Worm (Caenorhabditis elegans) whole organism, L1 larva: ENCODE results near the gene col-41.

Experiments
- C04F5.9 ChIP-seq: sonication (generic microtip); optimal IDR thresholded peaks from 2 replicates; lab custom pipeline; 2016; ENCODE audit warnings: missing genetic modification characterization, missing compliant biosample characterization
- C16A3.4 ChIP-seq: fragments of 150-350 bp; optimal IDR thresholded peaks from 2 replicates; lab custom pipeline; 2014; ENCODE audit warnings: missing biosample characterization, missing genetic modification characterization
- Y116A8C.19 ChIP-seq: sonication (generic microtip); optimal IDR thresholded peaks from 2 replicates; lab custom pipeline; 2016; ENCODE audit warnings: missing compliant biosample characterization, missing genetic modification characterization, borderline replicate concordance
- alr-1 ChIP-seq: fragments of 200-800 bp; sonication (Bioruptor generic); optimal IDR thresholded peaks from 2 replicates; lab custom pipeline; 2018; ENCODE audit warnings: borderline replicate concordance, mild to moderate bottlenecking, missing genetic modification characterization, missing compliant biosample characterization
- ama-1 ChIP-seq: fragments of 150-350 bp; optimal IDR thresholded peaks from 2 replicates; lab custom pipeline; 2014
- blmp-1 ChIP-seq: fragments of 150-350 bp; optimal IDR thresholded peaks from 2 replicates; lab custom pipeline; 2014; ENCODE audit warnings: missing biosample characterization, missing genetic modification characterization
- ceh-8 ChIP-seq: fragments of 200-800 bp; sonication (Bioruptor generic); optimal IDR thresholded peaks from 2 replicates; lab custom pipeline; 2018; ENCODE audit warnings: mild to moderate bottlenecking, missing genetic modification characterization, moderate library complexity, missing compliant biosample characterization
- ceh-82 ChIP-seq, 3 experiments: fragments of 150-350 bp in 1 of 3; sonication (generic microtip) in 2 of 3; optimal IDR thresholded peaks; 2 replicates each; lab custom pipeline; 2014 to 2017; ENCODE audit warnings: missing biosample characterization in 3 of 3, missing genetic modification characterization in 3 of 3
- ceh-90 ChIP-seq: sonication (generic microtip); optimal IDR thresholded peaks from 2 replicates; lab custom pipeline; 2016; ENCODE audit warnings: missing genetic modification characterization, missing compliant biosample characterization
- dpl-1 ChIP-seq, 3 experiments: fragments of 150-350 bp in 2 of 3; sonication (generic microtip) in 1 of 3; optimal IDR thresholded peaks; 2 replicates each; lab custom pipeline; 2014 to 2017; ENCODE audit warnings: missing biosample characterization in 3 of 3, missing genetic modification characterization in 3 of 3, missing genetic modification reagents in 3 of 3
- efl-1 ChIP-seq, 4 experiments: fragments of 150-350 bp; optimal IDR thresholded peaks in 3 of 4; peaks in 1 of 4; 1 replicate in 1 of 4; 2 replicates in 3 of 4; lab custom pipeline; 2014; ENCODE audit warnings: missing biosample characterization in 2 of 4, missing genetic modification characterization in 2 of 4, missing genetic modification reagents in 2 of 4
- egl-13 ChIP-seq: sonication (generic microtip); optimal IDR thresholded peaks from 2 replicates; lab custom pipeline; 2016; ENCODE audit warnings: missing genotype, missing genetic modification reagents, missing genetic modification characterization, missing compliant biosample characterization
- egl-27 ChIP-seq, 2 experiments: fragments of 150-350 bp in 1 of 2; sonication (generic microtip); optimal IDR thresholded peaks; 3 replicates each; lab custom pipeline; 2017 to 2018; ENCODE audit warnings: missing biosample characterization in 2 of 2, missing genetic modification characterization in 2 of 2, missing genetic modification reagents in 2 of 2
- elt-2 ChIP-seq: sonication (generic microtip); optimal IDR thresholded peaks from 2 replicates; lab custom pipeline; 2016; ENCODE audit warnings: missing genetic modification characterization, mild to moderate bottlenecking, inconsistent platforms, missing compliant biosample characterization, missing genetic modification reagents
- elt-3 ChIP-seq, 6 experiments: fragments of 150-350 bp in 1 of 6; sonication (generic microtip); optimal IDR thresholded peaks; 2 replicates each; lab custom pipeline; 2017 to 2018; ENCODE audit warnings: missing biosample characterization in 6 of 6, missing genetic modification characterization in 6 of 6, inconsistent platforms in 1 of 6
- fkh-8 ChIP-seq: sonication (generic microtip); optimal IDR thresholded peaks from 2 replicates; lab custom pipeline; 2016; ENCODE audit warnings: mild to moderate bottlenecking, missing genetic modification characterization, missing compliant biosample characterization
- fos-1 ChIP-seq: fragments of 150-350 bp; optimal IDR thresholded peaks from 2 replicates; lab custom pipeline; 2014; ENCODE audit warnings: missing biosample characterization, missing genetic modification characterization
- grh-1 ChIP-seq: fragments of 200-800 bp; sonication (Bioruptor generic); IDR thresholded peaks from 2 replicates; pipeline ENCODE4 v1.3.6; 2022; ENCODE audit warnings: missing genetic modification reagents, missing genetic modification characterization, missing compliant biosample characterization
- hlh-17 ChIP-seq: fragments of 200-800 bp; sonication (Bioruptor generic); optimal IDR thresholded peaks from 2 replicates; lab custom pipeline; 2018; ENCODE audit warnings: missing genetic modification characterization, mild to moderate bottlenecking, missing compliant biosample characterization, moderate library complexity, borderline replicate concordance
- hlh-4 ChIP-seq: sonication (generic microtip); optimal IDR thresholded peaks from 2 replicates; lab custom pipeline; 2016; ENCODE audit warnings: mild to moderate bottlenecking, missing genetic modification characterization, missing compliant biosample characterization
- hpl-2 ChIP-seq: fragments of 150-350 bp; optimal IDR thresholded peaks from 2 replicates; lab custom pipeline; 2014; ENCODE audit warnings: missing biosample characterization, missing genetic modification reagents, missing genetic modification characterization
- isw-1 ChIP-seq: fragments of 200-800 bp; sonication (Bioruptor generic); IDR thresholded peaks from 2 replicates; pipeline ENCODE4 v1.3.6; 2022; ENCODE audit warnings: missing genetic modification characterization, missing compliant biosample characterization
- jun-1 ChIP-seq: fragments of 150-350 bp; optimal IDR thresholded peaks from 2 replicates; lab custom pipeline; 2014; ENCODE audit warnings: missing biosample characterization, missing genetic modification reagents, missing genetic modification characterization
- lin-14 ChIP-seq: fragments of 200-800 bp; sonication (Bioruptor generic); optimal IDR thresholded peaks from 2 replicates; lab custom pipeline; 2018; ENCODE audit warnings: mild to moderate bottlenecking, missing genetic modification characterization, moderate library complexity, missing compliant biosample characterization
- lin-15B ChIP-seq: fragments of 150-350 bp; sonication (generic microtip); optimal IDR thresholded peaks from 3 replicates; lab custom pipeline; 2014; ENCODE audit warnings: missing biosample characterization, missing genetic modification characterization
- lin-39 ChIP-seq: fragments of 150-350 bp; optimal IDR thresholded peaks from 2 replicates; lab custom pipeline; 2014; ENCODE audit warnings: missing biosample characterization, missing genetic modification reagents, missing genetic modification characterization
- lir-3 ChIP-seq: sonication (generic microtip); optimal IDR thresholded peaks from 2 replicates; lab custom pipeline; 2016; ENCODE audit warnings: mild to moderate bottlenecking, missing genetic modification characterization, moderate library complexity, missing compliant biosample characterization; ENCODE audit not compliant: poor library complexity
- lsy-2 ChIP-seq, 2 experiments: fragments of 150-350 bp; optimal IDR thresholded peaks; 2 replicates each; lab custom pipeline; 2014; ENCODE audit warnings: missing biosample characterization in 2 of 2, missing genetic modification characterization in 2 of 2
- mdl-1 ChIP-seq, 2 experiments: fragments of 150-350 bp; optimal IDR thresholded peaks; 2 replicates each; lab custom pipeline; 2014 to 2017; ENCODE audit warnings: missing biosample characterization in 2 of 2, missing genetic modification characterization in 2 of 2, inconsistent platforms in 1 of 2
- mef-2 ChIP-seq: fragments of 150-350 bp; optimal IDR thresholded peaks from 2 replicates; lab custom pipeline; 2014; ENCODE audit warnings: missing biosample characterization, missing genetic modification characterization
- mep-1 ChIP-seq: fragments of 150-350 bp; optimal IDR thresholded peaks from 2 replicates; lab custom pipeline; 2014; ENCODE audit warnings: missing biosample characterization, missing genetic modification characterization
- nhr-11 ChIP-seq: fragments of 150-350 bp; optimal IDR thresholded peaks from 2 replicates; lab custom pipeline; 2014; ENCODE audit warnings: missing biosample characterization, missing genetic modification characterization
- nhr-12 ChIP-seq: sonication (generic microtip); optimal IDR thresholded peaks from 2 replicates; lab custom pipeline; 2017; ENCODE audit warnings: missing biosample characterization, missing genetic modification characterization
- nhr-47 ChIP-seq: sonication (generic microtip); optimal IDR thresholded peaks from 2 replicates; lab custom pipeline; 2016; ENCODE audit warnings: mild to moderate bottlenecking, missing genetic modification characterization, moderate library complexity, missing compliant biosample characterization
- nhr-76 ChIP-seq: sonication (generic microtip); optimal IDR thresholded peaks from 2 replicates; lab custom pipeline; 2017; ENCODE audit warnings: missing biosample characterization, missing genetic modification characterization
- nhr-77 ChIP-seq: fragments of 150-350 bp; optimal IDR thresholded peaks from 2 replicates; lab custom pipeline; 2014; ENCODE audit warnings: missing biosample characterization, missing genetic modification characterization
- nhr-84 ChIP-seq: sonication (generic microtip); optimal IDR thresholded peaks from 2 replicates; lab custom pipeline; 2017; ENCODE audit warnings: missing biosample characterization, missing genetic modification characterization
- nhr-90 ChIP-seq: sonication (generic microtip); optimal IDR thresholded peaks from 2 replicates; lab custom pipeline; 2016; ENCODE audit warnings: mild to moderate bottlenecking, missing genetic modification characterization, missing compliant biosample characterization; ENCODE audit not compliant: poor library complexity
- pax-3 ChIP-seq: fragments of 200-800 bp; sonication (Bioruptor generic); optimal IDR thresholded peaks from 2 replicates; lab custom pipeline; 2018; ENCODE audit warnings: mild to moderate bottlenecking, missing genetic modification characterization, moderate library complexity, missing compliant biosample characterization
- rnt-1 ChIP-seq: sonication (generic microtip); optimal IDR thresholded peaks from 2 replicates; lab custom pipeline; 2016; ENCODE audit warnings: mild to moderate bottlenecking, missing genetic modification characterization, moderate library complexity, missing compliant biosample characterization
- skn-1 ChIP-seq: fragments of 150-350 bp; optimal IDR thresholded peaks from 2 replicates; lab custom pipeline; 2014; ENCODE audit warnings: missing biosample characterization, missing genetic modification characterization
- snu-23 ChIP-seq: sonication (generic microtip); optimal IDR thresholded peaks from 2 replicates; lab custom pipeline; 2016; ENCODE audit warnings: missing genetic modification characterization, missing compliant biosample characterization
- sptf-1 ChIP-seq: fragments of 150-350 bp; optimal IDR thresholded peaks from 2 replicates; lab custom pipeline; 2014; ENCODE audit warnings: missing biosample characterization, missing genetic modification characterization
- tbx-2 ChIP-seq: sonication (generic microtip); optimal IDR thresholded peaks from 2 replicates; lab custom pipeline; 2016; ENCODE audit warnings: missing genetic modification characterization, missing compliant biosample characterization
- unc-130 ChIP-seq: fragments of 150-350 bp; optimal IDR thresholded peaks from 2 replicates; lab custom pipeline; 2017; ENCODE audit warnings: missing biosample characterization, missing genetic modification characterization, inconsistent platforms
- unc-30 ChIP-seq: sonication (generic microtip); optimal IDR thresholded peaks from 2 replicates; lab custom pipeline; 2017; ENCODE audit warnings: missing biosample characterization, missing genetic modification characterization
- unc-62 ChIP-seq: fragments of 150-350 bp; optimal IDR thresholded peaks from 2 replicates; lab custom pipeline; 2014; ENCODE audit warnings: missing biosample characterization, missing genetic modification reagents, missing genetic modification characterization
- unc-86 ChIP-seq: sonication (generic microtip); optimal IDR thresholded peaks from 2 replicates; lab custom pipeline; 2016; ENCODE audit warnings: missing genetic modification characterization, missing compliant biosample characterization
- unc-98 ChIP-seq: fragments of 200-800 bp; sonication (Bioruptor generic); IDR thresholded peaks from 2 replicates; pipeline ENCODE4 v1.3.6; 2022; ENCODE audit warnings: missing genetic modification characterization, missing compliant biosample characterization
- vab-15 ChIP-seq: sonication (generic microtip); optimal IDR thresholded peaks from 2 replicates; lab custom pipeline; 2017; ENCODE audit warnings: missing genotype, mild to moderate bottlenecking, missing genetic modification characterization, missing compliant biosample characterization
- ztf-11 ChIP-seq, 2 experiments: sonication (generic microtip); optimal IDR thresholded peaks; 2 replicates each; lab custom pipeline; 2016 to 2017; ENCODE audit warnings: missing genetic modification characterization in 2 of 2, missing biosample characterization in 1 of 2, missing compliant biosample characterization in 1 of 2

The col-41 gene

ce11 chrX:15173303-15173904 lies 2.9 kb downstream of the col-41 start, which contains the start of gene ucr-2.2 (continued):
- TF ChIP-seq blmp-1 (peak; percentile 76), ztf-11 (tag; optimal IDR thresholded peaks at IDR 0.05; lab: Kevin White, UChicago) (peak in 1 of 2 experiments; percentile 66), grh-1 (peak; percentile 80), alr-1 (tag; lab: Kevin White, UChicago) (no peak), ama-1 (lab: Kevin White, UChicago) (peak; percentile 4), elt-3 (tag; optimal IDR thresholded peaks at IDR 0.05; lab: Kevin White, UChicago) (peak in 2 of 6 experiments; percentile 66 to 69), vab-15 (no peak), egl-27 (tag; optimal IDR thresholded peaks at IDR 0.05; lab: Kevin White, UChicago) (no peak), snu-23 (peak; percentile 91), hpl-2 (GFP tag; lab: Kevin White, UChicago) (no peak), skn-1 (peak; percentile 85), nhr-84 (tag; lab: Kevin White, UChicago) (no peak), unc-30 (tag; lab: Kevin White, UChicago) (no peak), lir-3 (tag; lab: Kevin White, UChicago) (no peak), mdl-1 (tag; optimal IDR thresholded peaks at IDR 0.05; lab: Kevin White, UChicago) (peak in 1 of 2 experiments; percentile 72), rnt-1 (tag; lab: Kevin White, UChicago) (peak; percentile 91), ceh-8 (GFP tag; lab: Kevin White, UChicago) (peak; percentile 43), elt-2 (tag; lab: Kevin White, UChicago) (peak; percentile 69), Y116A8C.19 (tag; lab: Kevin White, UChicago) (no peak), efl-1 (optimal IDR thresholded peaks at IDR 0.05; lab: Kevin White, UChicago) (peak; percentile 67 to 71), efl-1 (GFP tag; optimal IDR thresholded peaks at IDR 0.05 in 1 of 2; lab: Kevin White, UChicago) (peak; percentile 64 to 97), nhr-77 (peak; percentile 57), nhr-90 (tag; lab: Kevin White, UChicago) (peak; percentile 87), isw-1 (GFP tag; lab: Robert Waterston, UW) (peak; percentile 49), lin-15B (peak; percentile 11), jun-1 (tag; lab: Kevin White, UChicago) (peak; percentile 19), hlh-17 (GFP tag; lab: Kevin White, UChicago) (no peak), egl-13 (tag; lab: Kevin White, UChicago) (peak; percentile 78), nhr-76 (no peak), fkh-8 (peak; percentile 87), pax-3 (tag; lab: Kevin White, UChicago) (peak; percentile 47), unc-130 (tag; lab: Kevin White, UChicago) (peak; percentile 84), tbx-2 (tag; lab: Kevin White, UChicago) (peak; percentile 85), lin-14 (peak; percentile 94), fos-1 (tag; lab: Kevin White, UChicago) (peak; percentile 64), mef-2 (tag; lab: Kevin White, UChicago) (peak; percentile 72), dpl-1 (GFP tag; optimal IDR thresholded peaks at IDR 0.05; lab: Kevin White, UChicago) (peak; percentile 62 to 80 (median 79)), unc-62 (GFP tag; lab: Kevin White, UChicago) (no peak), sptf-1 (tag; lab: Kevin White, UChicago) (no peak), unc-98 (GFP tag; lab: Robert Waterston, UW) (no peak), nhr-12 (tag; lab: Kevin White, UChicago) (no peak), nhr-47 (tag; lab: Kevin White, UChicago) (peak; percentile 88), C04F5.9 (tag; lab: Kevin White, UChicago) (peak; percentile 56), C16A3.4 (peak; percentile 91), nhr-11 (tag; lab: Kevin White, UChicago) (peak; percentile 5), mep-1 (peak; percentile 96), lsy-2 (tag; optimal IDR thresholded peaks at IDR 0.05; lab: Kevin White, UChicago) (peak; percentile 86 to 88), unc-86 (tag; lab: Kevin White, UChicago) (peak; percentile 67), hlh-4 (no peak), lin-39 (tag; lab: Kevin White, UChicago) (peak; percentile 76), ceh-90 (no peak), ceh-82 (tag; optimal IDR thresholded peaks at IDR 0.05; lab: Kevin White, UChicago) (peak; percentile 11 to 63 (median 59))
